Worm (Caenorhabditis elegans): Measurements from ENCODE around the gene idpp-16.

- no peak for TF ChIP-seq B0310.2 (tag; optimal IDR thresholded peaks at IDR 0.05)
- TF ChIP-seq tbx-11 (GFP tag; IDR thresholded peaks at IDR 0.05) = no peak
- TF ChIP-seq ama-1 (optimal IDR thresholded peaks at IDR 0.05) = no peak
- no peak for TF ChIP-seq ceh-13 (GFP tag; optimal IDR thresholded peaks at IDR 0.05)
- no peak for TF ChIP-seq hmg-4 (GFP tag; optimal IDR thresholded peaks at IDR 0.05)
These were observed 16.9 kb downstream of the idpp-16 start, which contains the start of gene srx-82 for ce11 chrV:11589433-11589832.
